Worm (Caenorhabditis elegans) whole organism, L3 larva: Measurements from ENCODE around the gene T13C2.2.

Experiments used
- ZK546.5 ChIP-seq: sonication (generic microtip); optimal IDR thresholded peaks from 2 replicates; lab custom pipeline; 2017; ENCODE audit warnings: missing biosample characterization, missing genetic modification characterization
- fkh-10 ChIP-seq: sonication (generic microtip); optimal IDR thresholded peaks from 2 replicates; lab custom pipeline; 2017; ENCODE audit warnings: missing biosample characterization, missing genetic modification reagents, missing genetic modification characterization
- unc-62 ChIP-seq: fragments of 150-350 bp; sonication (generic microtip); optimal IDR thresholded peaks from 4 replicates; lab custom pipeline; 2014; ENCODE audit warnings: missing biosample characterization, missing genetic modification reagents, missing genetic modification characterization

DNA sequence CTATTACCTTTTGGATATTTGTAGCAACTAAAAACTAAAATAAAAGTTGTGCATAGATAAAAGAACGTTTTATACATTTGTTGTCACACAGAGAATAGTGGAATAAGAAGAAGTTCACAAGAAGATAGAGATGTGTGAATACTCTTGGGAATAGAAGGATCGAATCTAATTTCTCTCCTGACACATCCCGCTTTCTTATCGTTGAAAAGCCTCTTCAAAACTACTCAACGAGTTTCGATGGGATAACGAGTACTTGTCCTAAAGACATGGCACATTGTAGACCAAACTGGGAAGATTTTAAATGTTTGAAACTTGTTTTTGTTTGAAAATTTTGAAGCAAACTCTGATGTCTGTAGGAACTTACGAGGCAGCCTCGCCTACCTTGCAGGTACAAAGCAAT lies 19.5 kb upstream of the T13C2.2 start:
- TF ChIP-seq unc-62 (GFP tag; lab: Kevin White, UChicago) (no peak), ZK546.5 (tag; lab: Kevin White, UChicago) (no peak), fkh-10 (GFP tag; lab: Kevin White, UChicago) (no peak)
